Fruit fly (Drosophila melanogaster): ENCODE data around the gene Jarid2.

Jarid2 gene

dm6 chr3L:9476829-9477228 is at the start of gene Jarid2, which contains the start of gene Uch-L5:
Jarid2 (plus strand) TSS chr3L:9477038.
Uch-L5 (minus strand) TSS chr3L:9476965.
- no peak for TF ChIP-seq psq (optimal IDR thresholded peaks at IDR 0.05)

dm6 chr3L:9429665-9430607 is 46.9 kb upstream of the Jarid2 start, which contains the start of the genes RpS17 and MTF-1:
RpS17 (minus strand) TSS chr3L:9429821.
MTF-1 (plus strand) TSS chr3L:9430312.
- TF ChIP-seq usp (GFP tag; optimal IDR thresholded peaks at IDR 0.05) = no peak
- TF ChIP-seq EcR (GFP tag; optimal IDR thresholded peaks at IDR 0.05) = no peak
- no peak for TF ChIP-seq psq (optimal IDR thresholded peaks at IDR 0.05)
- TF ChIP-seq pan (optimal IDR thresholded peaks at IDR 0.05) = no peak

- no peak for TF ChIP-seq EcR (GFP tag; optimal IDR thresholded peaks at IDR 0.05)
These were observed 46.3 kb upstream of the Jarid2 start for dm6 chr3L:9430608-9430952.

dm6 chr3L:9431848-9432623 is 44.8 kb upstream of the Jarid2 start:
- TF ChIP-seq pan (optimal IDR thresholded peaks at IDR 0.05) (peak; percentile 4), Dll (optimal IDR thresholded peaks at IDR 0.05) (no peak)

dm6 chr3L:9432810-9433587 is 43.8 kb upstream of the Jarid2 start:
- TF ChIP-seq usp (GFP tag; optimal IDR thresholded peaks at IDR 0.05) (no peak), EcR (GFP tag; optimal IDR thresholded peaks at IDR 0.05) (no peak), CG8478 (optimal IDR thresholded peaks at IDR 0.05) (no peak), Dll (optimal IDR thresholded peaks at IDR 0.05) (no peak), psq (optimal IDR thresholded peaks at IDR 0.05) (no peak), pan (optimal IDR thresholded peaks at IDR 0.05) (no peak)

dm6 chr3L:9435315-9435714 is 41.5 kb upstream of the Jarid2 start, which contains the start of gene CG42526:
CG42526 (minus strand) TSS chr3L:9435399.
- TF ChIP-seq pan (optimal IDR thresholded peaks at IDR 0.05) = no peak
- TF ChIP-seq CG8478 (optimal IDR thresholded peaks at IDR 0.05) = no peak
- no peak for TF ChIP-seq EcR (GFP tag; optimal IDR thresholded peaks at IDR 0.05)
- TF ChIP-seq Dll (optimal IDR thresholded peaks at IDR 0.05) = no peak
- no peak for TF ChIP-seq usp (GFP tag; optimal IDR thresholded peaks at IDR 0.05)
- no peak for TF ChIP-seq psq (optimal IDR thresholded peaks at IDR 0.05)

- TF ChIP-seq EcR (GFP tag; optimal IDR thresholded peaks at IDR 0.05) (no peak), Dll (optimal IDR thresholded peaks at IDR 0.05) (no peak), pan (optimal IDR thresholded peaks at IDR 0.05) (no peak), psq (optimal IDR thresholded peaks at IDR 0.05) (no peak), CG8478 (optimal IDR thresholded peaks at IDR 0.05) (no peak), usp (GFP tag; optimal IDR thresholded peaks at IDR 0.05) (no peak)
These were observed 41.0 kb upstream of the Jarid2 start for dm6 chr3L:9435831-9436230.

- TF ChIP-seq CG8478 (optimal IDR thresholded peaks at IDR 0.05) (no peak), Dll (optimal IDR thresholded peaks at IDR 0.05) (no peak), psq (optimal IDR thresholded peaks at IDR 0.05) (no peak), pan (optimal IDR thresholded peaks at IDR 0.05) (no peak), EcR (GFP tag; optimal IDR thresholded peaks at IDR 0.05) (no peak), usp (GFP tag; optimal IDR thresholded peaks at IDR 0.05) (no peak)
These were observed 38.0 kb upstream of the Jarid2 start for dm6 chr3L:9438858-9439257.

- TF ChIP-seq CG8478 (optimal IDR thresholded peaks at IDR 0.05) (no peak), psq (optimal IDR thresholded peaks at IDR 0.05) (no peak), usp (GFP tag; optimal IDR thresholded peaks at IDR 0.05) (no peak), Dll (optimal IDR thresholded peaks at IDR 0.05) (no peak), pan (optimal IDR thresholded peaks at IDR 0.05) (no peak), EcR (GFP tag; optimal IDR thresholded peaks at IDR 0.05) (no peak)
These were observed 34.8 kb upstream of the Jarid2 start, which contains the start of the genes Bet3 and Nf-YA for dm6 chr3L:9441907-9442479. Bet3 (minus strand) TSS chr3L:9442267. Nf-YA (minus strand) TSS chr3L:9442267.

dm6 chr3L:9442625-9443282 is 34.1 kb upstream of the Jarid2 start, which contains the start of gene Srg3:
Srg3 (plus strand) TSS chr3L:9443232.
- TF ChIP-seq Dll (optimal IDR thresholded peaks at IDR 0.05) (no peak), pan (optimal IDR thresholded peaks at IDR 0.05) (no peak), psq (optimal IDR thresholded peaks at IDR 0.05) (no peak), EcR (GFP tag; optimal IDR thresholded peaks at IDR 0.05) (no peak), usp (GFP tag; optimal IDR thresholded peaks at IDR 0.05) (no peak), CG8478 (optimal IDR thresholded peaks at IDR 0.05) (no peak)

- TF ChIP-seq Dll (optimal IDR thresholded peaks at IDR 0.05) = no peak
These were observed 30.1 kb upstream of the Jarid2 start, which contains the start of gene CG3529 for dm6 chr3L:9446731-9447238. CG3529 (plus strand) TSS chr3L:9446864.
